Worm (Caenorhabditis elegans) whole organism, early embryonic: ENCODE data around the gene sulp-8.

Experiments used
- B0310.2 ChIP-seq: sonication (generic microtip); optimal IDR thresholded peaks from 2 replicates; lab custom pipeline; 2016; ENCODE audit warnings: mild to moderate bottlenecking, missing genetic modification characterization, missing compliant biosample characterization
- F13C5.2 ChIP-seq: sonication (generic microtip); optimal IDR thresholded peaks from 2 replicates; lab custom pipeline; 2017; ENCODE audit warnings: mild to moderate bottlenecking, missing genetic modification characterization, inconsistent platforms, missing compliant biosample characterization
- aly-1 ChIP-seq: sonication (generic microtip); optimal IDR thresholded peaks from 2 replicates; lab custom pipeline; 2016; ENCODE audit warnings: missing genetic modification characterization, missing compliant biosample characterization
- ama-1 ChIP-seq: fragments of 150-350 bp; optimal IDR thresholded peaks from 2 replicates; lab custom pipeline; 2014
- ceh-13 ChIP-seq: fragments of 200-800 bp; sonication (Bioruptor generic); optimal IDR thresholded peaks from 2 replicates; lab custom pipeline; 2018; ENCODE audit warnings: mild to moderate bottlenecking, missing genetic modification characterization, missing compliant biosample characterization
- ceh-36 ChIP-seq: sonication (generic microtip); optimal IDR thresholded peaks from 2 replicates; lab custom pipeline; 2016; ENCODE audit warnings: missing genetic modification characterization, inconsistent platforms, missing compliant biosample characterization
- ets-7 ChIP-seq: sonication (generic microtip); optimal IDR thresholded peaks from 2 replicates; lab custom pipeline; 2016; ENCODE audit warnings: missing genotype, missing genetic modification characterization, missing compliant biosample characterization
- flt-1 ChIP-seq: fragments of 200-800 bp; sonication (Bioruptor generic); IDR thresholded peaks from 2 replicates; pipeline ENCODE4 v1.3.6; 2022; ENCODE audit warnings: missing genetic modification characterization, missing compliant biosample characterization
- hmbx-1 ChIP-seq: sonication (generic microtip); optimal IDR thresholded peaks from 2 replicates; lab custom pipeline; 2016; ENCODE audit warnings: mild to moderate bottlenecking, missing genetic modification characterization, missing compliant biosample characterization
- hmg-4 ChIP-seq: fragments of 200-800 bp; sonication (Bioruptor generic); optimal IDR thresholded peaks from 2 replicates; lab custom pipeline; 2018; ENCODE audit warnings: mild to moderate bottlenecking, missing genetic modification characterization, missing compliant biosample characterization
- hnd-1 ChIP-seq: sonication (generic microtip); optimal IDR thresholded peaks from 2 replicates; lab custom pipeline; 2016; ENCODE audit warnings: missing genetic modification characterization, missing compliant biosample characterization
- pes-1 ChIP-seq: fragments of 200-800 bp; sonication (Bioruptor generic); IDR thresholded peaks from 2 replicates; pipeline ENCODE4 v1.3.6; 2022; ENCODE audit warnings: missing genetic modification reagents, missing genetic modification characterization, missing compliant biosample characterization
- scrt-1 ChIP-seq: fragments of 200-800 bp; sonication (Bioruptor generic); IDR thresholded peaks from 2 replicates; pipeline ENCODE4 v1.3.6; 2022; ENCODE audit warnings: missing genetic modification characterization, missing compliant biosample characterization
- sea-1 ChIP-seq: fragments of 200-800 bp; sonication (Bioruptor generic); conservative IDR thresholded peaks from 2 replicates; pipeline ENCODE4 v1.3.6; 2022; ENCODE audit warnings: missing genetic modification characterization, missing compliant biosample characterization
- tbx-11 ChIP-seq: fragments of 200-800 bp; sonication (Bioruptor generic); IDR thresholded peaks from 2 replicates; pipeline ENCODE4 v1.3.6; 2022; ENCODE audit warnings: missing genetic modification characterization, missing compliant biosample characterization
- tbx-37 ChIP-seq: fragments of 200-800 bp; sonication (Bioruptor generic); conservative IDR thresholded peaks from 2 replicates; pipeline ENCODE4 v1.3.6; 2022; ENCODE audit warnings: missing genetic modification reagents, missing genetic modification characterization, missing compliant biosample characterization
- tra-4 ChIP-seq: sonication (generic microtip); optimal IDR thresholded peaks from 2 replicates; lab custom pipeline; 2017; ENCODE audit warnings: missing genetic modification characterization, missing compliant biosample characterization

The sulp-8 gene

ce11 chrV:9673199-9673843, at the start of gene sulp-8:
Gene sulp-8, minus strand, starts transcription at chrV:9673667.
- TF ChIP-seq F13C5.2 (tag; lab: Kevin White, UChicago), result no peak
- TF ChIP-seq flt-1 (GFP tag; lab: Robert Waterston, UW), result no peak
- TF ChIP-seq pes-1, result no peak
- no peak for TF ChIP-seq ceh-36 (tag; lab: Kevin White, UChicago)
- TF ChIP-seq hmg-4 (GFP tag; lab: Kevin White, UChicago), result no peak
- TF ChIP-seq ets-7 (tag; lab: Kevin White, UChicago), result no peak
- no peak for TF ChIP-seq hnd-1 (tag; lab: Kevin White, UChicago)
- TF ChIP-seq scrt-1 (GFP tag; lab: Robert Waterston, UW), result no peak
- TF ChIP-seq tra-4 (tag; lab: Kevin White, UChicago), result no peak
- no peak for TF ChIP-seq hmbx-1
- no peak for TF ChIP-seq tbx-11 (GFP tag; lab: Robert Waterston, UW)
- no peak for TF ChIP-seq B0310.2 (tag; lab: Kevin White, UChicago)
- TF ChIP-seq tbx-37 (GFP tag; lab: Robert Waterston, UW), result no peak
- no peak for TF ChIP-seq aly-1 (tag; lab: Kevin White, UChicago)

ce11 chrV:9716397-9716796, 42.9 kb upstream of the sulp-8 start, which contains the start of gene str-188:
Gene str-188, plus strand, starts transcription at chrV:9716697.
- TF ChIP-seq flt-1 (GFP tag; lab: Robert Waterston, UW), result no peak
- TF ChIP-seq tbx-37 (GFP tag; lab: Robert Waterston, UW), result no peak
- TF ChIP-seq F13C5.2 (tag; lab: Kevin White, UChicago), result no peak
- no peak for TF ChIP-seq scrt-1 (GFP tag; lab: Robert Waterston, UW)

- TF ChIP-seq aly-1 (tag; lab: Kevin White, UChicago) (no peak), hnd-1 (tag; lab: Kevin White, UChicago) (no peak), sea-1 (GFP tag; lab: Robert Waterston, UW) (no peak), flt-1 (GFP tag; lab: Robert Waterston, UW) (no peak), ets-7 (tag; lab: Kevin White, UChicago) (no peak), ceh-36 (tag; lab: Kevin White, UChicago) (no peak), B0310.2 (tag; lab: Kevin White, UChicago) (no peak), tbx-37 (GFP tag; lab: Robert Waterston, UW) (no peak), tbx-11 (GFP tag; lab: Robert Waterston, UW) (no peak), ama-1 (no peak), F13C5.2 (tag; lab: Kevin White, UChicago) (no peak), ceh-13 (no peak), pes-1 (no peak), hmg-4 (GFP tag; lab: Kevin White, UChicago) (no peak), scrt-1 (GFP tag; lab: Robert Waterston, UW) (no peak), tra-4 (tag; lab: Kevin White, UChicago) (no peak), hmbx-1 (no peak)
Observed at ce11 chrV:9714909-9715308, 41.4 kb upstream of the sulp-8 start, which contains the start of gene F40F9.3. Gene F40F9.3, plus strand, starts transcription at chrV:9715209.

- TF ChIP-seq aly-1 (tag; lab: Kevin White, UChicago), result no peak
- no peak for TF ChIP-seq hnd-1 (tag; lab: Kevin White, UChicago)
- TF ChIP-seq hmbx-1, result no peak
- TF ChIP-seq B0310.2 (tag; lab: Kevin White, UChicago), result no peak
- TF ChIP-seq hmg-4 (GFP tag; lab: Kevin White, UChicago), result no peak
- no peak for TF ChIP-seq scrt-1 (GFP tag; lab: Robert Waterston, UW)
- TF ChIP-seq ama-1, result no peak
- no peak for TF ChIP-seq flt-1 (GFP tag; lab: Robert Waterston, UW)
- no peak for TF ChIP-seq sea-1 (GFP tag; lab: Robert Waterston, UW)
- no peak for TF ChIP-seq tbx-37 (GFP tag; lab: Robert Waterston, UW)
- TF ChIP-seq F13C5.2 (tag; lab: Kevin White, UChicago), result no peak
- TF ChIP-seq pes-1, result no peak
- TF ChIP-seq ceh-36 (tag; lab: Kevin White, UChicago), result no peak
- no peak for TF ChIP-seq ceh-13
- TF ChIP-seq tra-4 (tag; lab: Kevin White, UChicago), result no peak
- TF ChIP-seq ets-7 (tag; lab: Kevin White, UChicago), result no peak
- no peak for TF ChIP-seq tbx-11 (GFP tag; lab: Robert Waterston, UW)
Observed at ce11 chrV:9713532-9713931, 40.1 kb upstream of the sulp-8 start, which contains the start of gene F40F9.10. Gene F40F9.10, minus strand, starts transcription at chrV:9713632.

ce11 chrV:9712418-9713173, 39.1 kb upstream of the sulp-8 start:
- TF ChIP-seq pes-1 (no peak), aly-1 (tag; lab: Kevin White, UChicago) (no peak), flt-1 (GFP tag; lab: Robert Waterston, UW) (no peak), ceh-36 (tag; lab: Kevin White, UChicago) (no peak), ceh-13 (no peak), hmg-4 (GFP tag; lab: Kevin White, UChicago) (no peak), hmbx-1 (no peak), F13C5.2 (tag; lab: Kevin White, UChicago) (no peak), scrt-1 (GFP tag; lab: Robert Waterston, UW) (no peak), tbx-11 (GFP tag; lab: Robert Waterston, UW) (no peak), ets-7 (tag; lab: Kevin White, UChicago) (no peak)

- TF ChIP-seq tbx-11 (GFP tag; lab: Robert Waterston, UW), result no peak
Observed at ce11 chrV:9711174-9711573, 37.7 kb upstream of the sulp-8 start.

ce11 chrV:9709747-9710146, 36.3 kb upstream of the sulp-8 start, which contains the start of gene tag-120:
Gene tag-120, minus strand, starts transcription at chrV:9709814.
- no peak for TF ChIP-seq ets-7 (tag; lab: Kevin White, UChicago)
- no peak for TF ChIP-seq hmg-4 (GFP tag; lab: Kevin White, UChicago)
